Worm (Caenorhabditis elegans): ENCODE results near the gene sre-26.

ce11 chrII:12417514-12417913, 2.9 kb downstream of the sre-26 start, which contains the start of gene sre-27:
- TF ChIP-seq him-1 (tag; optimal IDR thresholded peaks at IDR 0.05), result no peak
- TF ChIP-seq W03F9.2 (tag; optimal IDR thresholded peaks at IDR 0.05), result no peak
- no peak for TF ChIP-seq dao-5 (tag; optimal IDR thresholded peaks at IDR 0.05)

All from whole organism, L4/young adult.